Worm (Caenorhabditis elegans): ENCODE measurements around the gene T05A8.8.

DNA sequence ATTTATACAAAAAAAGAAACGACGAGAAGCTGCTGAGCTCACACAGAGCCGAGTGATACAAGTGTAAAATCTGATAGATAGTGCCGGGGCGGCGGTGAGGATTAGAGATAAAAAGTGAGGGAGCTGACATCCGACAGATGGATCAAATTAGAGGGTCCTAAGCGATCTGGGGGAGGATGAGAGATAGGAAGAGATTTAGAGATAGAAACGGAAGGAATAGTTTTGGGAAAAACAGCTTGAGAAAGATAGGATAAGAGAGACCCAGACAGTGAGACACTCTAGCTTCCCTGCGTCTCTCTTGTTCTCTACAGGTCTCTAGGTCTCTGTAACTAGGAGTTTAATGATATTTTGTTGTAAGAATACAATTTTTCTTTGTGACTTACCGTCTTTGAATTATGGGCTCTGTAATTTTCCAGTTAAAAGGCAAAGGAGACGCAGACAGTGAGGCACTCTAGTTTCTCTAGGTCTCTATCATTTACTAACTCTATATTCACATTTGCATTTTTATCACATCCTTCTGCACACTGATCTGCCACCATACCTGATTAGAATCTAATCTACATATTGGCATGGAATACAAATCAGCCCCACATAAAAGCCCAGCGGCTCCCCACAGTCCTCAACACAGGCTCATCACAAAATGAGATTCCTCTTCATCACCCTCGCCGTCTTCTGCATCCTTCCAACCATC, 49.3 kb upstream of the T05A8.8 start, which contains the start of the genes sup-9 and nspf-1:
- TF ChIP-seq attf-6 (GFP tag; IDR thresholded peaks at IDR 0.05), result no peak
- no peak for TF ChIP-seq hsf-1 (GFP tag; IDR thresholded peaks at IDR 0.05)
- TF ChIP-seq ama-1 (optimal IDR thresholded peaks at IDR 0.05), result no peak
- TF ChIP-seq ama-1 (GFP tag; optimal IDR thresholded peaks at IDR 0.05), result no peak
- no peak for TF ChIP-seq ztf-6 (GFP tag; IDR thresholded peaks at IDR 0.05)
- TF ChIP-seq Y95B8A.8 (GFP tag; IDR thresholded peaks at IDR 0.05), result no peak
- TF ChIP-seq akir-1 (GFP tag; optimal IDR thresholded peaks at IDR 0.05), result no peak
- no peak for TF ChIP-seq madf-10 (tag; optimal IDR thresholded peaks at IDR 0.05)

Measured in whole organism, young adult.